Worm (Caenorhabditis elegans) whole organism, young adult: ENCODE data around the gene T07D3.4.

Experiments used
- F52B5.7 ChIP-seq: sonication (generic microtip); optimal IDR thresholded peaks from 2 replicates; lab custom pipeline; 2016; ENCODE audit warnings: mild to moderate bottlenecking, missing genetic modification characterization, missing compliant biosample characterization
- Y53G8AR.9 ChIP-seq: fragments of 200-800 bp; sonication (Bioruptor generic); conservative IDR thresholded peaks from 2 replicates; pipeline ENCODE4 v1.3.6; 2022; ENCODE audit warnings: missing genetic modification reagents, missing genetic modification characterization, missing compliant biosample characterization
- atf-7 ChIP-seq: sonication (generic microtip); optimal IDR thresholded peaks from 2 replicates; lab custom pipeline; 2017; ENCODE audit warnings: mild to moderate bottlenecking, missing genetic modification characterization, missing compliant biosample characterization
- ceh-40 ChIP-seq: fragments of 200-800 bp; sonication (Bioruptor generic); IDR thresholded peaks from 2 replicates; pipeline ENCODE4 v1.3.6; 2022; ENCODE audit warnings: missing genetic modification characterization, missing compliant biosample characterization
- lin-54 ChIP-seq: fragments of 200-800 bp; sonication (Bioruptor generic); optimal IDR thresholded peaks from 2 replicates; lab custom pipeline; 2018; ENCODE audit warnings: mild to moderate bottlenecking, missing genetic modification characterization, missing compliant biosample characterization
- mes-4 ChIP-seq: sonication (generic microtip); optimal IDR thresholded peaks from 2 replicates; lab custom pipeline; 2016; ENCODE audit warnings: missing genotype, missing genetic modification characterization, missing compliant biosample characterization

DNA sequence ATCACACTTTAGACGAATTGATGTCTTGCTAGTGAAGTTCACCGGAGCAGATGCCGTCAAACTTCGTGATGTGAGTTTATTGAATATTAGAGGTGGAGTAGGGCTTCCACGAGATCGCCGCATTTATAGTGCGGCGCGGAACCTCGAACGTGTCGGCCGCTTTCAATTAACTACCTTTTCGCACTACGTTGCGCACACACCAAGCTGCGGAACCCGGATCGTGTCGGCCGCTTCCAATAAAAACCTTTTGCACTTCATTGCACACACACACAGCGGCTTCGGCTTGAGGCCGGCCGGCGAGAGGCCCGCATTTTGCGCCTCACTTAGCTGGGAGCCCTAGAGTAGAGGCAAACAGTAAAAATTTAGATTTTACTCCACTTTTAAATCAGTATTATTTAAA lies 17.2 kb downstream of the T07D3.4 start:
- no peak for TF ChIP-seq ceh-40 (GFP tag; lab: Robert Waterston, UW)
- TF ChIP-seq lin-54 (GFP tag; lab: Kevin White, UChicago) = no peak
- no peak for TF ChIP-seq mes-4
- TF ChIP-seq F52B5.7 = no peak
- no peak for TF ChIP-seq Y53G8AR.9 (GFP tag; lab: Robert Waterston, UW)
- no peak for TF ChIP-seq atf-7 (tag; lab: Kevin White, UChicago)
